Fruit fly (Drosophila melanogaster) whole organism, wandering third instar larva: Measurements from ENCODE around the gene CG34281.

Experiments used
- CG32264 ChIP-seq: fragments of 200-800 bp; sonication (Bioruptor generic); optimal IDR thresholded peaks from 2 replicates; lab custom pipeline; 2016; ENCODE audit warnings: missing biosample characterization, missing genetic modification characterization
- Dfd ChIP-seq: fragments of >200 bp; optimal IDR thresholded peaks from 2 replicates; lab custom pipeline; 2017; ENCODE audit warnings: missing biosample characterization, missing genetic modification characterization
- Dif ChIP-seq: fragments of 200-275, 200-300 bp; sonication (Bioruptor generic); optimal IDR thresholded peaks from 2 replicates; lab custom pipeline; 2018; ENCODE audit warnings: missing biosample characterization, missing genetic modification characterization; ENCODE audit not compliant: partially characterized antibody
- Hnf4 ChIP-seq: fragments of 200-800 bp; sonication (Bioruptor generic); optimal IDR thresholded peaks from 2 replicates; lab custom pipeline; 2016; ENCODE audit warnings: missing biosample characterization, mild to moderate bottlenecking, missing genetic modification characterization
- Hr78 ChIP-seq: fragments of >200 bp; optimal IDR thresholded peaks from 2 replicates; lab custom pipeline; 2017; ENCODE audit warnings: missing biosample characterization, missing genetic modification characterization
- brk ChIP-seq: fragments of 200-800 bp; sonication (Bioruptor generic); optimal IDR thresholded peaks from 2 replicates; lab custom pipeline; 2016; ENCODE audit warnings: missing biosample characterization, mild to moderate bottlenecking, missing genetic modification characterization
- dsf ChIP-seq: sonication (Bioruptor generic); optimal IDR thresholded peaks from 2 replicates; lab custom pipeline; 2016; ENCODE audit warnings: missing biosample characterization, missing genetic modification characterization, borderline replicate concordance
- h ChIP-seq: fragments of 200-800 bp; sonication (Bioruptor generic); optimal IDR thresholded peaks from 3 replicates; lab custom pipeline; 2016; ENCODE audit warnings: missing biosample characterization, mild to moderate bottlenecking, missing genetic modification characterization
- lola ChIP-seq: fragments of >200 bp; optimal IDR thresholded peaks from 2 replicates; lab custom pipeline; 2017; ENCODE audit warnings: missing biosample characterization, missing genetic modification characterization
- pan ChIP-seq: fragments of >200 bp; optimal IDR thresholded peaks from 2 replicates; lab custom pipeline; 2017
- psq ChIP-seq: fragments of 200-800 bp; sonication (Bioruptor generic); optimal IDR thresholded peaks from 3 replicates; lab custom pipeline; 2017; ENCODE audit warnings: missing biosample characterization, mild to moderate bottlenecking, missing genetic modification characterization, moderate library complexity
- woc ChIP-seq: sonication (Bioruptor generic); optimal IDR thresholded peaks from 2 replicates; lab custom pipeline; 2016; ENCODE audit warnings: missing biosample characterization, mild to moderate bottlenecking, missing genetic modification characterization

DNA sequence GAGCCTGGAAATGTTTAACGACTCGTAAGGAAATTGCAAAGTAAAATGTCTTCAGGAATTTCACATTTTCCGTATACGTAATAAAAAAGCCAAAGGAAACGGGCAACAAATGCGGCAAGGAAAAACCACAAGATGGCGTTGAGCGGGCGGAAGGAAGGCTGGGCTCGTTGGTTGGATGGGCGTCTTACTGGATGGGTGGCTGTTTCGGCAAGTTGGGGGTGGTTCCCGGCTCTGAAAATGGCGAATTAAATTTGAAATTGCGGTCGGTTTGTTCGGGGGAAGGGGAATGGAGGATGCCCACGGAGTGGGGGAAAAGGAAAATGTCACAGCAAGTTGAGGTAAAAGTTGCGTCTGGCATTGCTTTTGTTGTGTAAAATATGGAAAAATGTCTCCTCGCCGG is 13.0 kb upstream of the CG34281 start:
- TF ChIP-seq Dfd (GFP tag; lab: Kevin White, UChicago) (no peak), woc (GFP tag; lab: Kevin White, UChicago) (no peak), Hr78 (GFP tag; lab: Kevin White, UChicago) (no peak), h (GFP tag; lab: Kevin White, UChicago) (no peak), Hnf4 (GFP tag; lab: Kevin White, UChicago) (no peak), pan (lab: Kevin White, UChicago) (no peak), psq (GFP tag; lab: Kevin White, UChicago) (no peak), dsf (GFP tag; lab: Kevin White, UChicago) (no peak), CG32264 (GFP tag; lab: Kevin White, UChicago) (no peak), brk (GFP tag; lab: Kevin White, UChicago) (no peak), Dif (GFP tag; lab: Kevin White, UChicago) (no peak), lola (no peak)
